Worm (Caenorhabditis elegans): ENCODE results near the gene efn-2.

ce11 chrIV:10564613-10565012 is 11.5 kb upstream of the efn-2 start:
- TF ChIP-seq fkh-10 (GFP tag; optimal IDR thresholded peaks at IDR 0.05), result no peak
- no peak for TF ChIP-seq snpc-4 (tag; optimal IDR thresholded peaks at IDR 0.05)
- TF ChIP-seq unc-62 (GFP tag; optimal IDR thresholded peaks at IDR 0.05), result no peak
- TF ChIP-seq nhr-12 (tag; optimal IDR thresholded peaks at IDR 0.05), result no peak
- TF ChIP-seq eor-1 (tag; optimal IDR thresholded peaks at IDR 0.05), result no peak
- TF ChIP-seq nhr-237 (tag; optimal IDR thresholded peaks at IDR 0.05), result no peak
- no peak for TF ChIP-seq pqm-1 (tag; optimal IDR thresholded peaks at IDR 0.05)
- no peak for TF ChIP-seq egl-27 (tag; optimal IDR thresholded peaks at IDR 0.05)

Measured in whole organism, L3 larva.